Worm (Caenorhabditis elegans): ENCODE measurements around the gene C17F4.11.

ce11 chrII:3221730-3222129 is 15.5 kb upstream of the C17F4.11 start, which contains the start of gene ZC239.14:
- no peak for TF ChIP-seq aly-1 (tag; optimal IDR thresholded peaks at IDR 0.05)
- TF ChIP-seq B0310.2 (tag; optimal IDR thresholded peaks at IDR 0.05), result no peak
- no peak for TF ChIP-seq hmbx-1 (tag; optimal IDR thresholded peaks at IDR 0.05)
- TF ChIP-seq hmg-4 (GFP tag; optimal IDR thresholded peaks at IDR 0.05), result no peak
- no peak for TF ChIP-seq hnd-1 (tag; optimal IDR thresholded peaks at IDR 0.05)
- TF ChIP-seq sea-1 (GFP tag; conservative IDR thresholded peaks at IDR 0.05), result no peak
- TF ChIP-seq ets-7 (tag; optimal IDR thresholded peaks at IDR 0.05), result no peak
- no peak for TF ChIP-seq ama-1 (optimal IDR thresholded peaks at IDR 0.05)
- no peak for TF ChIP-seq scrt-1 (GFP tag; IDR thresholded peaks at IDR 0.05)
- TF ChIP-seq ceh-36 (tag; optimal IDR thresholded peaks at IDR 0.05), result no peak
- no peak for TF ChIP-seq flt-1 (GFP tag; IDR thresholded peaks at IDR 0.05)
- TF ChIP-seq F13C5.2 (tag; optimal IDR thresholded peaks at IDR 0.05), result no peak
